Fruit fly (Drosophila melanogaster): Measurements from ENCODE around the gene Hr4.

DNA sequence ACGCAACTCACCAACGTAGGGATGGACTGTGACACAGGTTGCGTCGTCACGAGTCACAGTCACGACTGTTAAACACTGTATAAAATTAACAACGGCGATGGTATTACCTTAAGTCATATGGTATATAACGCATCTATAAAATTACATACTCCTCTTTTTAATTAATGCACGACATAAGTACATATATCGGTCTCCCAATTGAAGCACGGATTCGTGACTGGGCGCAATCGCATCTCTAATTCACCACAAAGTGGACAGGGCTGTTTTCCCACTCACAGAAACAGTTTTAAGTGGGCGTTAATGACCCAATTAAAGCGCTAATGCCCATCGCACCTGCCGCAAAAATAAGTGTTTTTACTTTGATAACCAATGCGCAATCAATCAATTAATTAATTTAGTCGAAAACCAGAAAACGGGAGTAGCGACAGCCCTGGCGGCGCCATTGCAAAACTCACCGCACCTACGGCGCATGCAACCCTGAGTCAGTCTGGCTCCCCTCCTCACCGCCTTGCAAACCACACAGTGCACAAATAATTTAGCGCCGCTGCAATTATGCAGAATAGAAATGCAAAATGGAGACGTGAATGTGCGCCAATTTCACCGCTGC, 99.7 kb downstream of the Hr4 start, which contains the start of gene CG4313:
- TF ChIP-seq usp (GFP tag; optimal IDR thresholded peaks at IDR 0.05) (no peak), psq (optimal IDR thresholded peaks at IDR 0.05) (no peak)
